Worm (Caenorhabditis elegans) whole organism, L1 larva: ENCODE measurements around the gene nstp-10.

Source experiments
- Y116A8C.19 ChIP-seq: sonication (generic microtip); optimal IDR thresholded peaks from 2 replicates; lab custom pipeline; 2016; ENCODE audit warnings: missing compliant biosample characterization, missing genetic modification characterization, borderline replicate concordance
- aha-1 ChIP-seq: fragments of 150-350 bp; optimal IDR thresholded peaks from 2 replicates; lab custom pipeline; 2014; ENCODE audit warnings: missing biosample characterization, missing genetic modification characterization
- aly-2 ChIP-seq: fragments of 150-350 bp; optimal IDR thresholded peaks from 2 replicates; lab custom pipeline; 2014; ENCODE audit warnings: missing biosample characterization, missing genetic modification characterization
- ama-1 ChIP-seq: fragments of 150-350 bp; optimal IDR thresholded peaks from 2 replicates; lab custom pipeline; 2014
- blmp-1 ChIP-seq: fragments of 150-350 bp; optimal IDR thresholded peaks from 2 replicates; lab custom pipeline; 2014; ENCODE audit warnings: missing biosample characterization, missing genetic modification characterization
- ceh-63 ChIP-seq: fragments of 200-800 bp; sonication (Bioruptor generic); optimal IDR thresholded peaks from 2 replicates; lab custom pipeline; 2018; ENCODE audit warnings: mild to moderate bottlenecking, missing genetic modification characterization, missing compliant biosample characterization
- ceh-88 ChIP-seq: fragments of 200-800 bp; sonication (Bioruptor generic); IDR thresholded peaks from 2 replicates; pipeline ENCODE4 v1.3.6; 2022; ENCODE audit warnings: missing genetic modification characterization, missing compliant biosample characterization
- ceh-90 ChIP-seq: sonication (generic microtip); optimal IDR thresholded peaks from 2 replicates; lab custom pipeline; 2016; ENCODE audit warnings: missing genetic modification characterization, missing compliant biosample characterization
- ces-1 ChIP-seq: fragments of 150-350 bp; optimal IDR thresholded peaks from 2 replicates; lab custom pipeline; 2014; ENCODE audit warnings: missing biosample characterization, missing genetic modification reagents, missing genetic modification characterization
- dpl-1 ChIP-seq, 3 experiments: fragments of 150-350 bp in 2 of 3; sonication (generic microtip) in 1 of 3; optimal IDR thresholded peaks; 2 replicates each; lab custom pipeline; 2014 to 2017; ENCODE audit warnings: missing biosample characterization in 3 of 3, missing genetic modification characterization in 3 of 3, missing genetic modification reagents in 3 of 3
- efl-1 ChIP-seq, 4 experiments: fragments of 150-350 bp; optimal IDR thresholded peaks in 3 of 4; peaks in 1 of 4; 1 replicate in 1 of 4; 2 replicates in 3 of 4; lab custom pipeline; 2014; ENCODE audit warnings: missing biosample characterization in 2 of 4, missing genetic modification characterization in 2 of 4, missing genetic modification reagents in 2 of 4
- egl-13 ChIP-seq: sonication (generic microtip); optimal IDR thresholded peaks from 2 replicates; lab custom pipeline; 2016; ENCODE audit warnings: missing genotype, missing genetic modification reagents, missing genetic modification characterization, missing compliant biosample characterization
- elt-2 ChIP-seq: sonication (generic microtip); optimal IDR thresholded peaks from 2 replicates; lab custom pipeline; 2016; ENCODE audit warnings: missing genetic modification characterization, mild to moderate bottlenecking, inconsistent platforms, missing compliant biosample characterization, missing genetic modification reagents
- elt-3 ChIP-seq, 6 experiments: fragments of 150-350 bp in 1 of 6; sonication (generic microtip); optimal IDR thresholded peaks; 2 replicates each; lab custom pipeline; 2017 to 2018; ENCODE audit warnings: missing biosample characterization in 6 of 6, missing genetic modification characterization in 6 of 6, inconsistent platforms in 1 of 6
- ets-5 ChIP-seq: fragments of 200-800 bp; sonication (Bioruptor generic); IDR thresholded peaks from 2 replicates; pipeline ENCODE4 v1.3.6; 2022; ENCODE audit warnings: missing genetic modification characterization, missing compliant biosample characterization
- fkh-10 ChIP-seq: sonication (generic microtip); optimal IDR thresholded peaks from 2 replicates; lab custom pipeline; 2017; ENCODE audit warnings: missing biosample characterization, missing genetic modification reagents, missing genetic modification characterization
- fkh-8 ChIP-seq: sonication (generic microtip); optimal IDR thresholded peaks from 2 replicates; lab custom pipeline; 2016; ENCODE audit warnings: mild to moderate bottlenecking, missing genetic modification characterization, missing compliant biosample characterization
- grh-1 ChIP-seq: fragments of 200-800 bp; sonication (Bioruptor generic); IDR thresholded peaks from 2 replicates; pipeline ENCODE4 v1.3.6; 2022; ENCODE audit warnings: missing genetic modification reagents, missing genetic modification characterization, missing compliant biosample characterization
- hlh-4 ChIP-seq: sonication (generic microtip); optimal IDR thresholded peaks from 2 replicates; lab custom pipeline; 2016; ENCODE audit warnings: mild to moderate bottlenecking, missing genetic modification characterization, missing compliant biosample characterization
- isw-1 ChIP-seq: fragments of 200-800 bp; sonication (Bioruptor generic); IDR thresholded peaks from 2 replicates; pipeline ENCODE4 v1.3.6; 2022; ENCODE audit warnings: missing genetic modification characterization, missing compliant biosample characterization
- lin-14 ChIP-seq: fragments of 200-800 bp; sonication (Bioruptor generic); optimal IDR thresholded peaks from 2 replicates; lab custom pipeline; 2018; ENCODE audit warnings: mild to moderate bottlenecking, missing genetic modification characterization, moderate library complexity, missing compliant biosample characterization
- lin-15B ChIP-seq: fragments of 150-350 bp; sonication (generic microtip); optimal IDR thresholded peaks from 3 replicates; lab custom pipeline; 2014; ENCODE audit warnings: missing biosample characterization, missing genetic modification characterization
- lin-39 ChIP-seq: fragments of 150-350 bp; optimal IDR thresholded peaks from 2 replicates; lab custom pipeline; 2014; ENCODE audit warnings: missing biosample characterization, missing genetic modification reagents, missing genetic modification characterization
- mef-2 ChIP-seq: fragments of 150-350 bp; optimal IDR thresholded peaks from 2 replicates; lab custom pipeline; 2014; ENCODE audit warnings: missing biosample characterization, missing genetic modification characterization
- mep-1 ChIP-seq: fragments of 150-350 bp; optimal IDR thresholded peaks from 2 replicates; lab custom pipeline; 2014; ENCODE audit warnings: missing biosample characterization, missing genetic modification characterization
- nhr-11 ChIP-seq: fragments of 150-350 bp; optimal IDR thresholded peaks from 2 replicates; lab custom pipeline; 2014; ENCODE audit warnings: missing biosample characterization, missing genetic modification characterization
- nhr-12 ChIP-seq: sonication (generic microtip); optimal IDR thresholded peaks from 2 replicates; lab custom pipeline; 2017; ENCODE audit warnings: missing biosample characterization, missing genetic modification characterization
- nhr-19 ChIP-seq: fragments of 200-800 bp; sonication (Bioruptor generic); conservative IDR thresholded peaks from 2 replicates; pipeline ENCODE4 v1.3.6; 2022; ENCODE audit warnings: missing genetic modification characterization, missing compliant biosample characterization
- nhr-20 ChIP-seq: sonication (generic microtip); optimal IDR thresholded peaks from 2 replicates; lab custom pipeline; 2016; ENCODE audit warnings: mild to moderate bottlenecking, missing genetic modification characterization, missing compliant biosample characterization
- nhr-237 ChIP-seq: fragments of 150-350 bp; optimal IDR thresholded peaks from 2 replicates; lab custom pipeline; 2014; ENCODE audit warnings: missing biosample characterization, missing genetic modification characterization
- nhr-71 ChIP-seq: sonication (generic microtip); optimal IDR thresholded peaks from 2 replicates; lab custom pipeline; 2016; ENCODE audit warnings: mild to moderate bottlenecking, missing genetic modification characterization, moderate library complexity, missing compliant biosample characterization
- nhr-77 ChIP-seq: fragments of 150-350 bp; optimal IDR thresholded peaks from 2 replicates; lab custom pipeline; 2014; ENCODE audit warnings: missing biosample characterization, missing genetic modification characterization
- nhr-85 ChIP-seq: sonication (generic microtip); peaks from one replicate; lab custom pipeline; 2016; ENCODE audit warnings: missing genetic modification characterization, inconsistent platforms, missing compliant biosample characterization
- pqm-1 ChIP-seq: sonication (generic microtip); optimal IDR thresholded peaks from 3 replicates; lab custom pipeline; 2017; ENCODE audit warnings: missing biosample characterization, missing genetic modification characterization
- skn-1 ChIP-seq: fragments of 150-350 bp; optimal IDR thresholded peaks from 2 replicates; lab custom pipeline; 2014; ENCODE audit warnings: missing biosample characterization, missing genetic modification characterization
- snu-23 ChIP-seq: sonication (generic microtip); optimal IDR thresholded peaks from 2 replicates; lab custom pipeline; 2016; ENCODE audit warnings: missing genetic modification characterization, missing compliant biosample characterization
- sptf-1 ChIP-seq: fragments of 150-350 bp; optimal IDR thresholded peaks from 2 replicates; lab custom pipeline; 2014; ENCODE audit warnings: missing biosample characterization, missing genetic modification characterization
- tbx-2 ChIP-seq: sonication (generic microtip); optimal IDR thresholded peaks from 2 replicates; lab custom pipeline; 2016; ENCODE audit warnings: missing genetic modification characterization, missing compliant biosample characterization
- tlp-1 ChIP-seq: fragments of 150-350 bp; optimal IDR thresholded peaks from 2 replicates; lab custom pipeline; 2014; ENCODE audit warnings: missing biosample characterization, missing genetic modification characterization
- unc-130 ChIP-seq: fragments of 150-350 bp; optimal IDR thresholded peaks from 2 replicates; lab custom pipeline; 2017; ENCODE audit warnings: missing biosample characterization, missing genetic modification characterization, inconsistent platforms
- unc-62 ChIP-seq: fragments of 150-350 bp; optimal IDR thresholded peaks from 2 replicates; lab custom pipeline; 2014; ENCODE audit warnings: missing biosample characterization, missing genetic modification reagents, missing genetic modification characterization
- unc-86 ChIP-seq: sonication (generic microtip); optimal IDR thresholded peaks from 2 replicates; lab custom pipeline; 2016; ENCODE audit warnings: missing genetic modification characterization, missing compliant biosample characterization
- vab-15 ChIP-seq: sonication (generic microtip); optimal IDR thresholded peaks from 2 replicates; lab custom pipeline; 2017; ENCODE audit warnings: missing genotype, mild to moderate bottlenecking, missing genetic modification characterization, missing compliant biosample characterization
- zag-1 ChIP-seq: fragments of 150-350 bp; optimal IDR thresholded peaks from 2 replicates; lab custom pipeline; 2014; ENCODE audit warnings: missing biosample characterization, missing genetic modification characterization
- zip-4 ChIP-seq: fragments of 200-800 bp; sonication (Bioruptor generic); optimal IDR thresholded peaks from 2 replicates; lab custom pipeline; 2018; ENCODE audit warnings: mild to moderate bottlenecking, missing genetic modification characterization, moderate library complexity, missing compliant biosample characterization
- ztf-11 ChIP-seq, 2 experiments: sonication (generic microtip); optimal IDR thresholded peaks; 2 replicates each; lab custom pipeline; 2016 to 2017; ENCODE audit warnings: missing genetic modification characterization in 2 of 2, missing biosample characterization in 1 of 2, missing compliant biosample characterization in 1 of 2
- ztf-4 ChIP-seq: fragments of 150-350 bp; optimal IDR thresholded peaks from 2 replicates; lab custom pipeline; 2014; ENCODE audit warnings: missing biosample characterization, missing genetic modification characterization

nstp-10 gene

ce11 chrV:9588574-9588973, 38.9 kb upstream of the nstp-10 start:
- TF ChIP-seq nhr-85 (peak; percentile 68), nhr-20 (tag; lab: Kevin White, UChicago) (peak; percentile 22), nhr-71 (tag; lab: Kevin White, UChicago) (peak; percentile 5), snu-23 (GFP tag; lab: Kevin White, UChicago) (peak; percentile 34), mep-1 (tag; lab: Kevin White, UChicago) (peak; percentile 16), elt-3 (tag; optimal IDR thresholded peaks at IDR 0.05; lab: Kevin White, UChicago) (peak in 2 of 6 experiments; percentile 40 to 41), blmp-1 (tag; lab: Kevin White, UChicago) (peak; percentile 68), unc-86 (tag; lab: Kevin White, UChicago) (no peak), vab-15 (tag; lab: Kevin White, UChicago) (no peak), ceh-90 (tag; lab: Kevin White, UChicago) (no peak), lin-14 (peak; percentile 57), unc-62 (GFP tag; lab: Kevin White, UChicago) (no peak)

- TF ChIP-seq ceh-63 (GFP tag; lab: Kevin White, UChicago): no peak
- no peak for TF ChIP-seq isw-1
- TF ChIP-seq grh-1 (GFP tag; lab: Robert Waterston, UW): no peak
- no peak for TF ChIP-seq hlh-4 (tag; lab: Kevin White, UChicago)
- no peak for TF ChIP-seq sptf-1 (tag; lab: Kevin White, UChicago)
- no peak for TF ChIP-seq mef-2 (tag; lab: Kevin White, UChicago)
- TF ChIP-seq ztf-11 (tag; optimal IDR thresholded peaks at IDR 0.05; lab: Kevin White, UChicago): no peak
- peak in 1 of 6 experiments; percentile 26 for TF ChIP-seq elt-3 (tag; optimal IDR thresholded peaks at IDR 0.05; lab: Kevin White, UChicago)
- no peak for TF ChIP-seq vab-15 (tag; lab: Kevin White, UChicago)
- TF ChIP-seq nhr-237 (tag; lab: Kevin White, UChicago): no peak
- no peak for TF ChIP-seq zag-1 (tag; lab: Kevin White, UChicago)
- TF ChIP-seq nhr-85: peak; percentile 12
- TF ChIP-seq nhr-11 (tag; lab: Kevin White, UChicago): no peak
- no peak for TF ChIP-seq tbx-2 (tag; lab: Kevin White, UChicago)
- TF ChIP-seq efl-1 (optimal IDR thresholded peaks at IDR 0.05; lab: Kevin White, UChicago): no peak
- TF ChIP-seq efl-1 (GFP tag; optimal IDR thresholded peaks at IDR 0.05 in 1 of 2; lab: Kevin White, UChicago): peak in 1 of 2 experiments; percentile 21
- no peak for TF ChIP-seq tlp-1
- TF ChIP-seq ces-1 (GFP tag; lab: Kevin White, UChicago): no peak
- TF ChIP-seq egl-13: no peak
- TF ChIP-seq blmp-1 (tag; lab: Kevin White, UChicago): peak; percentile 77
- TF ChIP-seq Y116A8C.19 (tag; lab: Kevin White, UChicago): no peak
- TF ChIP-seq skn-1 (tag; lab: Kevin White, UChicago): no peak
- TF ChIP-seq pqm-1 (tag; lab: Kevin White, UChicago): no peak
- no peak for TF ChIP-seq ceh-88 (GFP tag; lab: Robert Waterston, UW)
- no peak for TF ChIP-seq elt-2 (tag; lab: Kevin White, UChicago)
- peak; percentile 19 for TF ChIP-seq lin-14
Measured at ce11 chrV:9587619-9588018, 38.0 kb upstream of the nstp-10 start.

- TF ChIP-seq nhr-85 (peak; percentile 52), fkh-10 (GFP tag; lab: Kevin White, UChicago) (no peak), elt-3 (tag; optimal IDR thresholded peaks at IDR 0.05; lab: Kevin White, UChicago) (peak in 2 of 6 experiments; percentile 7 to 41), blmp-1 (tag; lab: Kevin White, UChicago) (peak; percentile 51), unc-130 (tag; lab: Kevin White, UChicago) (no peak), lin-14 (peak; percentile 28)
Measured at ce11 chrV:9584263-9584662, 34.6 kb upstream of the nstp-10 start.

- TF ChIP-seq snu-23 (GFP tag; lab: Kevin White, UChicago): no peak
- TF ChIP-seq dpl-1 (GFP tag; optimal IDR thresholded peaks at IDR 0.05; lab: Kevin White, UChicago): no peak
- TF ChIP-seq lin-39: no peak
- no peak for TF ChIP-seq lin-15B (tag; lab: Kevin White, UChicago)
- no peak for TF ChIP-seq fkh-8 (tag; lab: Kevin White, UChicago)
- TF ChIP-seq ama-1 (lab: Kevin White, UChicago): no peak
- no peak for TF ChIP-seq zip-4 (GFP tag; lab: Kevin White, UChicago)
- no peak for TF ChIP-seq ztf-4 (tag; lab: Kevin White, UChicago)
- TF ChIP-seq aha-1 (tag; lab: Kevin White, UChicago): no peak
- no peak for TF ChIP-seq ceh-90 (tag; lab: Kevin White, UChicago)
- no peak for TF ChIP-seq aly-2 (tag; lab: Kevin White, UChicago)
- TF ChIP-seq nhr-12: no peak
- no peak for TF ChIP-seq unc-62 (GFP tag; lab: Kevin White, UChicago)
- TF ChIP-seq nhr-77 (tag; lab: Kevin White, UChicago): no peak
- TF ChIP-seq ets-5: no peak
- TF ChIP-seq nhr-19: no peak
- TF ChIP-seq isw-1: no peak
- no peak for TF ChIP-seq elt-2 (tag; lab: Kevin White, UChicago)
- TF ChIP-seq, all 84 proteins: peak for 0
Measured at ce11 chrV:9583323-9583644, 33.6 kb upstream of the nstp-10 start, which contains the start of gene K09G1.1. K09G1.1 (plus strand) TSS chrV:9583545.
